Worm (Caenorhabditis elegans): ENCODE results near the gene sel-2.

DNA sequence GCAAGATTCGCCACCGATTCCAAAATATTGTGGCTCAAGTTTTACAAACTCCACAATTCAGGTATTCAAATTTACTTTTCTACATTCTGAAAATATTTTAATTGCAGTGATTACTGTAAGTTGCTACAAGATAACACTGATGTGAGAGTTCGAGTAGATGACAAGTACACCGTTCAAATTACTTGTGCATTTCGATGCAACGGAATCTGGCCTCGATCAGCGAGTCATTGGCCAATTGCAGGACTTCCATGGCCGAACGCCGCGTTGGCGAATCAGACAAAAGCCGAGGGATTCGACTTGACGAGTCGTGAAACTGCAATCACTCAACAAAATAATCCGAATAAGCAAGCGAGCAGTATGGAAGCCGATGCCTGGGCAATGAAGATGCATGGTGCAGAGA lies 10.9 kb downstream of the sel-2 start:
- TF ChIP-seq fkh-10 (GFP tag; optimal IDR thresholded peaks at IDR 0.05) (no peak), mep-1 (tag; optimal IDR thresholded peaks at IDR 0.05) (no peak), egl-27 (tag; optimal IDR thresholded peaks at IDR 0.05) (no peak), ces-1 (GFP tag; optimal IDR thresholded peaks at IDR 0.05) (no peak), T20F7.1 (GFP tag; optimal IDR thresholded peaks at IDR 0.05) (no peak), R02D3.7 (tag; optimal IDR thresholded peaks at IDR 0.05) (no peak), ZK546.5 (tag; optimal IDR thresholded peaks at IDR 0.05) (no peak), ceh-82 (tag; optimal IDR thresholded peaks at IDR 0.05) (no peak), dpl-1 (GFP tag; optimal IDR thresholded peaks at IDR 0.05) (no peak)
